Worm (Caenorhabditis elegans) whole organism, late embryonic: Measurements from ENCODE around the gene dsl-7.

Source experiments
- lin-11 ChIP-seq: fragments of 200-800 bp; sonication (Bioruptor generic); optimal IDR thresholded peaks from 2 replicates; lab custom pipeline; 2018; ENCODE audit warnings: mild to moderate bottlenecking, missing genetic modification characterization, missing compliant biosample characterization
- nfya-1 ChIP-seq: sonication (generic microtip); optimal IDR thresholded peaks from 2 replicates; lab custom pipeline; 2017; ENCODE audit warnings: missing genetic modification characterization, mild to moderate bottlenecking, missing compliant biosample characterization, antibody characterized with exemption, moderate library complexity
- pax-1 ChIP-seq: fragments of 150-350 bp; optimal IDR thresholded peaks from 2 replicates; lab custom pipeline; 2014; ENCODE audit warnings: missing biosample characterization, missing genetic modification characterization
- pqm-1 ChIP-seq: sonication (generic microtip); optimal IDR thresholded peaks from 2 replicates; lab custom pipeline; 2016; ENCODE audit warnings: missing genetic modification characterization, missing compliant biosample characterization

- TF ChIP-seq pqm-1, result no peak
- no peak for TF ChIP-seq pax-1
- peak; percentile 31 for TF ChIP-seq nfya-1 (tag; lab: Kevin White, UChicago)
- TF ChIP-seq lin-11 (tag; lab: Kevin White, UChicago), result no peak
These were observed 16.9 kb downstream of the dsl-7 start for ce11 chrV:13009843-13010242.
